Worm (Caenorhabditis elegans) whole organism, L1 larva: ENCODE measurements around the gene D2024.1.

Source experiments
- C04F5.9 ChIP-seq: sonication (generic microtip); optimal IDR thresholded peaks from 2 replicates; lab custom pipeline; 2016; ENCODE audit warnings: missing genetic modification characterization, missing compliant biosample characterization
- aly-2 ChIP-seq: fragments of 150-350 bp; optimal IDR thresholded peaks from 2 replicates; lab custom pipeline; 2014; ENCODE audit warnings: missing biosample characterization, missing genetic modification characterization
- ama-1 ChIP-seq: fragments of 150-350 bp; optimal IDR thresholded peaks from 2 replicates; lab custom pipeline; 2014
- ceh-90 ChIP-seq: sonication (generic microtip); optimal IDR thresholded peaks from 2 replicates; lab custom pipeline; 2016; ENCODE audit warnings: missing genetic modification characterization, missing compliant biosample characterization
- fos-1 ChIP-seq: fragments of 150-350 bp; optimal IDR thresholded peaks from 2 replicates; lab custom pipeline; 2014; ENCODE audit warnings: missing biosample characterization, missing genetic modification characterization
- jun-1 ChIP-seq: fragments of 150-350 bp; optimal IDR thresholded peaks from 2 replicates; lab custom pipeline; 2014; ENCODE audit warnings: missing biosample characterization, missing genetic modification reagents, missing genetic modification characterization
- mdl-1 ChIP-seq, 2 experiments: fragments of 150-350 bp; optimal IDR thresholded peaks; 2 replicates each; lab custom pipeline; 2014 to 2017; ENCODE audit warnings: missing biosample characterization in 2 of 2, missing genetic modification characterization in 2 of 2, inconsistent platforms in 1 of 2
- tlp-1 ChIP-seq: fragments of 150-350 bp; optimal IDR thresholded peaks from 2 replicates; lab custom pipeline; 2014; ENCODE audit warnings: missing biosample characterization, missing genetic modification characterization
- unc-130 ChIP-seq: fragments of 150-350 bp; optimal IDR thresholded peaks from 2 replicates; lab custom pipeline; 2017; ENCODE audit warnings: missing biosample characterization, missing genetic modification characterization, inconsistent platforms
- unc-62 ChIP-seq: fragments of 150-350 bp; optimal IDR thresholded peaks from 2 replicates; lab custom pipeline; 2014; ENCODE audit warnings: missing biosample characterization, missing genetic modification reagents, missing genetic modification characterization
- vab-15 ChIP-seq: sonication (generic microtip); optimal IDR thresholded peaks from 2 replicates; lab custom pipeline; 2017; ENCODE audit warnings: missing genotype, mild to moderate bottlenecking, missing genetic modification characterization, missing compliant biosample characterization
- ztf-11 ChIP-seq, 2 experiments: sonication (generic microtip); optimal IDR thresholded peaks; 2 replicates each; lab custom pipeline; 2016 to 2017; ENCODE audit warnings: missing genetic modification characterization in 2 of 2, missing biosample characterization in 1 of 2, missing compliant biosample characterization in 1 of 2

- no peak for TF ChIP-seq tlp-1 (tag; lab: Kevin White, UChicago)
- TF ChIP-seq mdl-1 (tag; optimal IDR thresholded peaks at IDR 0.05; lab: Kevin White, UChicago): no peak
- no peak for TF ChIP-seq aly-2 (tag; lab: Kevin White, UChicago)
- TF ChIP-seq ztf-11 (tag; optimal IDR thresholded peaks at IDR 0.05; lab: Kevin White, UChicago): no peak
- no peak for TF ChIP-seq ceh-90 (tag; lab: Kevin White, UChicago)
- no peak for TF ChIP-seq jun-1
- no peak for TF ChIP-seq ama-1 (lab: Kevin White, UChicago)
- TF ChIP-seq vab-15: no peak
- TF ChIP-seq unc-62 (GFP tag; lab: Kevin White, UChicago): no peak
- TF ChIP-seq C04F5.9 (tag; lab: Kevin White, UChicago): no peak
- TF ChIP-seq fos-1 (tag; lab: Kevin White, UChicago): no peak
- TF ChIP-seq unc-130 (tag; lab: Kevin White, UChicago): no peak
These were observed 27.7 kb downstream of the D2024.1 start for ce11 chrIV:7274969-7275548.
